Fruit fly (Drosophila melanogaster): ENCODE results near the gene side.

Gene side

dm6 chr3R:27413214-27413613, 24.1 kb downstream of the side start (continued):
- no peak for TF ChIP-seq salm (tag; optimal IDR thresholded peaks at IDR 0.05)
- no peak for TF ChIP-seq PHDP (tag; optimal IDR thresholded peaks at IDR 0.05)
- peak; percentile 19 for TF ChIP-seq Blimp-1 (GFP tag; optimal IDR thresholded peaks at IDR 0.05)
- no peak for TF ChIP-seq twi (tag; optimal IDR thresholded peaks at IDR 0.05)
- no peak for TF ChIP-seq Asciz (GFP tag; optimal IDR thresholded peaks at IDR 0.05)
- TF ChIP-seq sens (GFP tag): peak; percentile 83
- TF ChIP-seq CG1024 (GFP tag; IDR thresholded peaks at IDR 0.05): no peak
- TF ChIP-seq CG1602 (GFP tag; optimal IDR thresholded peaks at IDR 0.05): no peak
- peak in 1 of 2 experiments; percentile 38 for TF ChIP-seq Hr51 (GFP tag; optimal IDR thresholded peaks at IDR 0.05)
- no peak for TF ChIP-seq Taf1 (GFP tag; IDR thresholded peaks at IDR 0.05)
- no peak for TF ChIP-seq CG13624 (GFP tag; optimal IDR thresholded peaks at IDR 0.05)
- TF ChIP-seq tio (GFP tag; optimal IDR thresholded peaks at IDR 0.05): no peak
- 0 out of 3 replicates have a peak, but pooled peaks have one; percentile 21 for TF ChIP-seq CG17361 (GFP tag; IDR thresholded peaks at IDR 0.05)
- TF ChIP-seq Adf1 (GFP tag; IDR thresholded peaks at IDR 0.05): no peak
- peak; percentile 70 for TF ChIP-seq Med (GFP tag)
- no peak for TF ChIP-seq slp2 (GFP tag; optimal IDR thresholded peaks at IDR 0.05)
- peak; percentile 46 for TF ChIP-seq CG11504 (tag; optimal IDR thresholded peaks at IDR 0.05)
- TF ChIP-seq CG18262 (tag; optimal IDR thresholded peaks at IDR 0.05): peak; percentile 28
- no peak for TF ChIP-seq btn (GFP tag; optimal IDR thresholded peaks at IDR 0.05)
- TF ChIP-seq grau (tag; optimal IDR thresholded peaks at IDR 0.05): peak; percentile 21
- TF ChIP-seq bab2 (GFP tag; optimal IDR thresholded peaks at IDR 0.05): no peak
- peak; percentile 18 for TF ChIP-seq CG2712 (tag; optimal IDR thresholded peaks at IDR 0.05)
- TF ChIP-seq CG10431 (GFP tag; optimal IDR thresholded peaks at IDR 0.05): no peak
- no peak for TF ChIP-seq CG30403 (GFP tag; optimal IDR thresholded peaks at IDR 0.05)
- no peak for TF ChIP-seq pros (GFP tag; optimal IDR thresholded peaks at IDR 0.05)
- no peak for TF ChIP-seq CG8290 (GFP tag; optimal IDR thresholded peaks at IDR 0.05)
- TF ChIP-seq CG8290 (tag; optimal IDR thresholded peaks at IDR 0.05): no peak
- no peak for TF ChIP-seq dimm (GFP tag; IDR thresholded peaks at IDR 0.05)
- TF ChIP-seq CG9876 (GFP tag; optimal IDR thresholded peaks at IDR 0.05): no peak
- TF ChIP-seq fd96Cb (tag; optimal IDR thresholded peaks at IDR 0.05): no peak
- TF ChIP-seq CkIIα-i1 (GFP tag; IDR thresholded peaks at IDR 0.05): no peak
- no peak for TF ChIP-seq pan (optimal IDR thresholded peaks at IDR 0.05)
- TF ChIP-seq pan (GFP tag; optimal IDR thresholded peaks at IDR 0.05 in 1 of 2, IDR thresholded peaks at IDR 0.05 in 1 of 2): peak in 1 of 2 experiments; percentile 7
- TF ChIP-seq Xrp1 (GFP tag; IDR thresholded peaks at IDR 0.05): no peak; the same call in 1 of the 2 replicates
- TF ChIP-seq Usf (GFP tag; optimal IDR thresholded peaks at IDR 0.05): no peak
- TF ChIP-seq mld (GFP tag; IDR thresholded peaks at IDR 0.05; ENCODE audit: partially characterized antibody): no peak
- TF ChIP-seq MTF-1 (GFP tag; optimal IDR thresholded peaks at IDR 0.05; ENCODE audit: borderline replicate concordance): no peak
- TF ChIP-seq pho (GFP tag; optimal IDR thresholded peaks at IDR 0.05): no peak
- TF ChIP-seq CG10366 (GFP tag; IDR thresholded peaks at IDR 0.05): no peak; the same call in 1 of the 2 replicates
- no peak for TF ChIP-seq CG13287 (GFP tag; IDR thresholded peaks at IDR 0.05; ENCODE audit: partially characterized antibody)
- no peak for TF ChIP-seq zfh1 (GFP tag; IDR thresholded peaks at IDR 0.05)
- TF ChIP-seq Lhr (GFP tag; optimal IDR thresholded peaks at IDR 0.05): no peak
- no peak for TF ChIP-seq crol (GFP tag; IDR thresholded peaks at IDR 0.05)
- TF ChIP-seq zen2 (GFP tag; IDR thresholded peaks at IDR 0.05; ENCODE audit: partially characterized antibody): no peak
- peak; percentile 21; the same call in 1 of the 2 replicates for TF ChIP-seq CG6689 (GFP tag; IDR thresholded peaks at IDR 0.05)
- TF ChIP-seq Sox102F (GFP tag; optimal IDR thresholded peaks at IDR 0.05): peak; percentile 32
- no peak for TF ChIP-seq prd (optimal IDR thresholded peaks at IDR 0.05)
- TF ChIP-seq prd (GFP tag; IDR thresholded peaks at IDR 0.05): peak; percentile 22; the same call in 1 of the 3 replicates
- TF ChIP-seq CG13424 (tag; optimal IDR thresholded peaks at IDR 0.05): peak; percentile 17
- no peak for TF ChIP-seq CG5180 (GFP tag; optimal IDR thresholded peaks at IDR 0.05)
- TF ChIP-seq vnd (GFP tag; IDR thresholded peaks at IDR 0.05; ENCODE audit: partially characterized antibody): no peak
